Worm (Caenorhabditis elegans) whole organism, L3 larva: ENCODE measurements around the gene K01A6.5.

Experiments used
- R02D3.7 ChIP-seq: fragments of 150-350 bp; optimal IDR thresholded peaks from 2 replicates; lab custom pipeline; 2014; ENCODE audit warnings: missing biosample characterization, missing genetic modification characterization
- ZK546.5 ChIP-seq: sonication (generic microtip); optimal IDR thresholded peaks from 2 replicates; lab custom pipeline; 2017; ENCODE audit warnings: missing biosample characterization, missing genetic modification characterization
- ama-1 ChIP-seq: fragments of 150-350 bp; optimal IDR thresholded peaks from 2 replicates; lab custom pipeline; 2018
- ceh-28 ChIP-seq: fragments of 150-350 bp; optimal IDR thresholded peaks from 2 replicates; lab custom pipeline; 2014; ENCODE audit warnings: missing biosample characterization, missing genetic modification reagents, missing genetic modification characterization
- ceh-9 ChIP-seq: sonication (generic microtip); optimal IDR thresholded peaks from 2 replicates; lab custom pipeline; 2018; ENCODE audit warnings: missing biosample characterization, missing genetic modification characterization
- egl-27 ChIP-seq: sonication (generic microtip); optimal IDR thresholded peaks from 4 replicates; lab custom pipeline; 2017; ENCODE audit warnings: missing biosample characterization, missing genetic modification reagents, missing genetic modification characterization
- egl-5 ChIP-seq: fragments of 150-350 bp; optimal IDR thresholded peaks from 2 replicates; lab custom pipeline; 2017; ENCODE audit warnings: missing biosample characterization, missing genetic modification reagents, missing genetic modification characterization, inconsistent platforms
- elt-1 ChIP-seq: fragments of 150-350 bp; optimal IDR thresholded peaks from 2 replicates; lab custom pipeline; 2014; ENCODE audit warnings: missing biosample characterization, missing genetic modification characterization
- elt-2 ChIP-seq: sonication (generic microtip); optimal IDR thresholded peaks from 2 replicates; lab custom pipeline; 2016; ENCODE audit warnings: missing genetic modification reagents, mild to moderate bottlenecking, missing genetic modification characterization, missing compliant biosample characterization
- elt-3 ChIP-seq, 3 experiments: fragments of 150-350 bp in 1 of 3; sonication (generic microtip) in 2 of 3; optimal IDR thresholded peaks; 2 replicates in 2 of 3; 4 replicates in 1 of 3; lab custom pipeline; 2014 to 2017; ENCODE audit warnings: missing biosample characterization in 3 of 3, missing genetic modification characterization in 3 of 3
- fkh-10 ChIP-seq: sonication (generic microtip); optimal IDR thresholded peaks from 2 replicates; lab custom pipeline; 2017; ENCODE audit warnings: missing biosample characterization, missing genetic modification reagents, missing genetic modification characterization
- fos-1 ChIP-seq: fragments of 150-350 bp; optimal IDR thresholded peaks from 2 replicates; lab custom pipeline; 2014; ENCODE audit warnings: missing biosample characterization, missing genetic modification characterization
- hmg-11 ChIP-seq: sonication (generic microtip); optimal IDR thresholded peaks from 2 replicates; lab custom pipeline; 2016; ENCODE audit warnings: missing genetic modification characterization, missing compliant biosample characterization
- jun-1 ChIP-seq: fragments of 150-350 bp; optimal IDR thresholded peaks from 2 replicates; lab custom pipeline; 2014; ENCODE audit warnings: missing biosample characterization, missing genetic modification reagents, missing genetic modification characterization
- lin-15B ChIP-seq: fragments of 150-350 bp; optimal IDR thresholded peaks from 2 replicates; lab custom pipeline; 2014; ENCODE audit warnings: missing biosample characterization, missing genetic modification characterization
- lin-39 ChIP-seq: fragments of 150-350 bp; optimal IDR thresholded peaks from 2 replicates; lab custom pipeline; 2018; ENCODE audit warnings: missing biosample characterization, missing genetic modification reagents, missing genetic modification characterization
- lsy-12 ChIP-seq: sonication (generic microtip); optimal IDR thresholded peaks from 2 replicates; lab custom pipeline; 2016; ENCODE audit warnings: mild to moderate bottlenecking, missing genetic modification characterization, missing compliant biosample characterization
- mdl-1 ChIP-seq: fragments of 150-350 bp; optimal IDR thresholded peaks from 2 replicates; lab custom pipeline; 2014; ENCODE audit warnings: missing biosample characterization, missing genetic modification characterization
- nfya-1 ChIP-seq: sonication (generic microtip); optimal IDR thresholded peaks from 2 replicates; lab custom pipeline; 2017; ENCODE audit warnings: missing genetic modification characterization, mild to moderate bottlenecking, missing compliant biosample characterization, antibody characterized with exemption, moderate library complexity; ENCODE audit not compliant: insufficient read depth
- nhr-11 ChIP-seq: fragments of 150-350 bp; optimal IDR thresholded peaks from 2 replicates; lab custom pipeline; 2014; ENCODE audit warnings: missing biosample characterization, missing genetic modification characterization
- nhr-12 ChIP-seq: fragments of 150-350 bp; optimal IDR thresholded peaks from 2 replicates; lab custom pipeline; 2014; ENCODE audit warnings: missing biosample characterization, missing genetic modification characterization
- nhr-23 ChIP-seq: fragments of 150-350 bp; optimal IDR thresholded peaks from 2 replicates; lab custom pipeline; 2014; ENCODE audit warnings: missing biosample characterization, missing genetic modification reagents, missing genetic modification characterization
- nhr-237 ChIP-seq: fragments of 150-350 bp; optimal IDR thresholded peaks from 2 replicates; lab custom pipeline; 2014; ENCODE audit warnings: missing biosample characterization, missing genetic modification characterization
- nhr-25 ChIP-seq: sonication (generic microtip); optimal IDR thresholded peaks from 2 replicates; lab custom pipeline; 2017; ENCODE audit warnings: missing biosample characterization, missing genetic modification characterization
- nhr-43 ChIP-seq: sonication (generic microtip); optimal IDR thresholded peaks from 2 replicates; lab custom pipeline; 2016; ENCODE audit warnings: mild to moderate bottlenecking, missing genetic modification characterization, missing compliant biosample characterization; ENCODE audit not compliant: poor library complexity, severe bottlenecking
- nhr-76 ChIP-seq: fragments of 150-350 bp; sonication (generic microtip); optimal IDR thresholded peaks from 5 replicates; lab custom pipeline; 2014; ENCODE audit warnings: missing biosample characterization, missing genetic modification characterization
- nhr-77 ChIP-seq: fragments of 150-350 bp; optimal IDR thresholded peaks from 2 replicates; lab custom pipeline; 2014; ENCODE audit warnings: missing biosample characterization, missing genetic modification characterization
- pha-4 ChIP-seq: fragments of 150-350 bp; optimal IDR thresholded peaks from 2 replicates; lab custom pipeline; 2014; ENCODE audit warnings: missing biosample characterization, missing genetic modification reagents, missing genetic modification characterization
- pqm-1 ChIP-seq: fragments of 150-350 bp; optimal IDR thresholded peaks from 2 replicates; lab custom pipeline; 2017; ENCODE audit warnings: missing biosample characterization, missing genetic modification characterization, inconsistent platforms
- sea-2 ChIP-seq: fragments of 150-350 bp; sonication (generic microtip); optimal IDR thresholded peaks from 4 replicates; lab custom pipeline; 2014; ENCODE audit warnings: missing biosample characterization, missing genetic modification reagents, missing genetic modification characterization
- skn-1 ChIP-seq: fragments of 150-350 bp; optimal IDR thresholded peaks from 2 replicates; lab custom pipeline; 2014; ENCODE audit warnings: missing biosample characterization, missing genetic modification characterization
- snpc-4 ChIP-seq: fragments of 150-350 bp; optimal IDR thresholded peaks from 2 replicates; lab custom pipeline; 2014; ENCODE audit warnings: missing biosample characterization, missing genetic modification characterization
- tbx-2 ChIP-seq: sonication (generic microtip); optimal IDR thresholded peaks from 2 replicates; lab custom pipeline; 2016; ENCODE audit warnings: mild to moderate bottlenecking, missing genetic modification characterization, missing compliant biosample characterization
- unc-39 ChIP-seq: sonication (generic microtip); optimal IDR thresholded peaks from 4 replicates; lab custom pipeline; 2017; ENCODE audit warnings: missing biosample characterization, missing genetic modification characterization
- unc-62 ChIP-seq: fragments of 150-350 bp; sonication (generic microtip); optimal IDR thresholded peaks from 4 replicates; lab custom pipeline; 2014; ENCODE audit warnings: missing biosample characterization, missing genetic modification reagents, missing genetic modification characterization
- zag-1 ChIP-seq: fragments of 150-350 bp; optimal IDR thresholded peaks from 2 replicates; lab custom pipeline; 2014; ENCODE audit warnings: missing biosample characterization, missing genetic modification characterization
- ztf-11 ChIP-seq: fragments of 150-350 bp; optimal IDR thresholded peaks from 2 replicates; lab custom pipeline; 2014; ENCODE audit warnings: missing biosample characterization, missing genetic modification characterization

K01A6.5 gene

DNA sequence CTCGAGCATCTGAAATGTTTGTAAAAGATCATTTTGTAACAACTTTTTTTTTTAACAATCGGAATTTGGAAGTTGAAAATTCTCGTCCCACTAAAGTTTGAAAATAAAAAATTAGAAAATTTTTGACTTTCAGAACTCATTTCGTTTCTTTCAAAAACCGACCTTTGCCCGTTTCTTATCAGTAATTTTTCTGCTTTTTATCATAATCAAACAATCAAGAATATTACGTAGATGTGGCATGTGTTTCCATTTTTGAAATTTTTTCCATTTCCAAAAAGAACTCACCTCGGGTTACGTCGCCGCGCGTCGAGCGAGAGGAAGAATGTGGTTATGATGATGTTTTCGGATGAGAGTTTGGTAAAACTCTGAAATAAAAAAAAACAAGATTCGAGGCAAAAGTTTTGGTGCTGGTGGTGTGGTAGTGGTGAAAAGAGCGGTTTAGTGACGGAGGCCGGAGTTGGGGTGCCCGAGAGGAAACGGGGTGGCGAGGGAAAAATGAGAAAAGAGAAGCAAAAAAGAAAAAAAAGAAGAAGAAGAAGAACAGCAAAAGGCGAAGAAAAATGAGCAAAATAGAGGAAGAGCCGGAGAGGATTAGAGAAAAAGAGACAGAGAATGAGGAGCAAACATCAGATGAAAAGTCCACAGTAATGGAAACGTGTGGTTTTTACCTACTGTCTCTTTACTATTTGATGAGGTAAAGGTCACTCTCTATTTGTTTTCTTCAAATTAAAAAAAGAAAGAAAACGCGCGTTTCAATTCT, 18.4 kb downstream of the K01A6.5 start, which contains the start of gene T12A7.2:
Gene T12A7.2, minus strand, starts transcription at position 412 of the 760 bp plus-strand sequence.
- peak; percentile 32 for TF ChIP-seq pqm-1 (tag; lab: Kevin White, UChicago)
- TF ChIP-seq pha-4 (tag; lab: Kevin White, UChicago), result peak; percentile 68
- TF ChIP-seq nfya-1 (tag; lab: Kevin White, UChicago), result peak; percentile 27
- TF ChIP-seq elt-2 (tag; lab: Kevin White, UChicago), result peak; percentile 80
- TF ChIP-seq ZK546.5 (tag; lab: Kevin White, UChicago), result no peak
- no peak for TF ChIP-seq ama-1 (lab: Kevin White, UChicago)

DNA sequence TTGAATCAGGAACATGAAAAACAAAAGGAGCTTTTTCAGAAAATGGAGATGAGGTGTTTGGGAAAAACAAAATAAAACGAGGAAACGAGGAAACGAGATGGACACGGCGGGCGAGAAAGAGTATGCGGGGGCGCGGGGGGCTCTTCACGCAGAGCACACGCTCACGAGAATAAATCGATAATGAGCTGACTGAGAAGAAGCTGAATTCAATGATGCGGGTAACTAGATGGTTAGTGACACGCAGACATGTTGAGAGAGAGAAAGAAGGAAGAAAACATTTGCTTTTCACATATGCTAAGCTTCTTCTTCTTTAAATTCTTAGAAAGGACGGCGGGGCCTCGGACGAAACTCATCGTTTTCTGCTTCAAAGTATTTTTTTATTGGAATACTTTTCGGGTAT, 23.0 kb downstream of the K01A6.5 start:
- TF ChIP-seq jun-1 (no peak), elt-2 (tag; lab: Kevin White, UChicago) (no peak), nfya-1 (tag; lab: Kevin White, UChicago) (peak; percentile 57), nhr-43 (tag; lab: Kevin White, UChicago) (no peak), tbx-2 (tag; lab: Kevin White, UChicago) (no peak), elt-3 (tag; optimal IDR thresholded peaks at IDR 0.05; lab: Kevin White, UChicago) (no peak), lin-39 (tag; lab: Kevin White, UChicago) (peak; percentile 57), nhr-77 (tag; lab: Kevin White, UChicago) (no peak), nhr-12 (tag; lab: Kevin White, UChicago) (no peak), elt-1 (tag; lab: Kevin White, UChicago) (no peak), fkh-10 (GFP tag; lab: Kevin White, UChicago) (peak; percentile 71), ama-1 (lab: Kevin White, UChicago) (no peak), nhr-25 (tag; lab: Kevin White, UChicago) (no peak), hmg-11 (tag; lab: Kevin White, UChicago) (peak; percentile 57), nhr-11 (tag; lab: Kevin White, UChicago) (peak; percentile 4), fos-1 (tag; lab: Kevin White, UChicago) (no peak), R02D3.7 (tag; lab: Kevin White, UChicago) (no peak), lsy-12 (tag; lab: Kevin White, UChicago) (no peak), unc-39 (tag; lab: Kevin White, UChicago) (no peak), nhr-23 (no peak), mdl-1 (tag; lab: Kevin White, UChicago) (no peak), nhr-237 (no peak), sea-2 (GFP tag; lab: Kevin White, UChicago) (peak; percentile 49), lin-15B (peak; percentile 40), pqm-1 (tag; lab: Kevin White, UChicago) (no peak), egl-5 (tag; lab: Kevin White, UChicago) (peak; percentile 57), snpc-4 (tag; lab: Kevin White, UChicago) (peak; percentile 18), ceh-28 (tag; lab: Kevin White, UChicago) (peak; percentile 82), skn-1 (peak; percentile 38)

DNA sequence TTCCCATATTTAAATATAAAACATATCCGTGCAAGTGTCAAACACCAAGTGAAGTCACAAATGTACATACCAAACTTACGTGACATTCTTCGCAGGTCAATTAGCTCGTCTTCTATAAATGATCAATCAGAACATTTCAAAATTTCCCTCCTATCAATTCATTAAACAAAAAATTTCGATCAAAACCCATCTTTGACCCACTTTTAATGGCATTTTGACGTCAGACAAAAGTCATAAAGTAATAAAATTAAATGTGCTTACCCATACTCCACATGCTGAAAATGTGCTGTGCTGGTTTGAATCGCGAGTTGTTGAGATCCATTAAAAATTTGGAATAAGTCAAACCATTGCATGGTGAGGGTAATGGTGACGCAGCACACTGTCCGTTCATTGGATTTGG, 27.3 kb downstream of the K01A6.5 start:
- peak; percentile 63 for TF ChIP-seq elt-2 (tag; lab: Kevin White, UChicago)
- TF ChIP-seq lsy-12 (tag; lab: Kevin White, UChicago), result no peak
- peak; percentile 38 for TF ChIP-seq pqm-1 (tag; lab: Kevin White, UChicago)

DNA sequence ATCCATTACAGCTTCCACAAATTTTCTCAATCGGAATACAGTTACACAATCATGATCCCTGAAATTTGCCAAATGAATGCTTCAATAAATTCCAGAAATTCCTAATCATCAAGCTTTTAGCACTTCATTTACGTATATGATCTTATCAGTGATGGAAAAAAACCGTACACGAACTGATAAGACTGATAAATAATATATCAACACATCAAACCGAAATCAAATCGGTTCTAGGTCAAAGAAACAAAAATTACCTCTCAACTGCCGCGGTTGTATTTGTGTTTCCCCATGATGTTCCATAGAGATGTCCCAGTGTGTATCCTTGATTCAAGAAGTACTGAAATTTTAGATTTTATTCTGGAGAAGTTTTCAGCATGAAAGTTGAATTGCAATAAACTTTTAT, 28.6 kb downstream of the K01A6.5 start:
- TF ChIP-seq pha-4 (tag; lab: Kevin White, UChicago), result peak; percentile 7
- TF ChIP-seq elt-2 (tag; lab: Kevin White, UChicago), result peak; percentile 91
- no peak for TF ChIP-seq nhr-77 (tag; lab: Kevin White, UChicago)
- no peak for TF ChIP-seq unc-62 (GFP tag; lab: Kevin White, UChicago)
- TF ChIP-seq pqm-1 (tag; lab: Kevin White, UChicago), result peak; percentile 43
- TF ChIP-seq, all 47 proteins: peak for 3

ce11 chrIV:11772119-11772518, 29.6 kb downstream of the K01A6.5 start:
- TF ChIP-seq lin-39 (tag; lab: Kevin White, UChicago), result no peak
- no peak for TF ChIP-seq lsy-12 (tag; lab: Kevin White, UChicago)
- no peak for TF ChIP-seq unc-62 (GFP tag; lab: Kevin White, UChicago)
- TF ChIP-seq egl-27 (tag; lab: Kevin White, UChicago), result no peak
- no peak for TF ChIP-seq lin-15B
- TF ChIP-seq zag-1 (tag; lab: Kevin White, UChicago), result no peak
- no peak for TF ChIP-seq jun-1
- no peak for TF ChIP-seq nhr-43 (tag; lab: Kevin White, UChicago)
- no peak for TF ChIP-seq ama-1 (lab: Kevin White, UChicago)
- no peak for TF ChIP-seq ztf-11 (tag; lab: Kevin White, UChicago)
- no peak for TF ChIP-seq unc-39 (tag; lab: Kevin White, UChicago)
- TF ChIP-seq snpc-4 (tag; lab: Kevin White, UChicago), result no peak
- no peak for TF ChIP-seq R02D3.7 (tag; lab: Kevin White, UChicago)
- no peak for TF ChIP-seq fos-1 (tag; lab: Kevin White, UChicago)
- no peak for TF ChIP-seq sea-2 (GFP tag; lab: Kevin White, UChicago)
- TF ChIP-seq fkh-10 (GFP tag; lab: Kevin White, UChicago), result no peak
- no peak for TF ChIP-seq nfya-1 (tag; lab: Kevin White, UChicago)
- TF ChIP-seq nhr-76 (tag; lab: Kevin White, UChicago), result no peak
- TF ChIP-seq ceh-9 (tag; lab: Kevin White, UChicago), result no peak
